Fruit fly (Drosophila melanogaster) whole organism, embryonic: Measurements from ENCODE around the gene rho-5.
A peak's percentile ranks its signal among the peaks of the same experiment; 100 is the strongest.

Experiments used
- CG10543 ChIP-seq: fragments of 200-800 bp; sonication (Bioruptor generic); optimal IDR thresholded peaks from 3 replicates; lab custom pipeline; 2017; ENCODE audit warnings: missing biosample characterization, mild to moderate bottlenecking, missing genetic modification characterization, moderate library complexity
- CG10959 ChIP-seq: fragments of 200-800 bp; sonication (Bioruptor generic); IDR thresholded peaks from 2 replicates; pipeline ENCODE4 v1.3.6; 2022; ENCODE audit warnings: missing biosample characterization, missing genetic modification characterization
- CG11398 ChIP-seq: fragments of 200-800 bp; sonication (Bioruptor generic); optimal IDR thresholded peaks from 2 replicates; lab custom pipeline; 2016; ENCODE audit warnings: missing biosample characterization, missing genetic modification characterization
- CG12155 ChIP-seq: fragments of 200-800 bp; sonication (Bioruptor generic); optimal IDR thresholded peaks from 3 replicates; lab custom pipeline; 2016; ENCODE audit warnings: missing biosample characterization, missing genetic modification characterization
- CG12219 ChIP-seq: fragments of 200-800 bp; sonication (Bioruptor generic); optimal IDR thresholded peaks from 3 replicates; lab custom pipeline; 2018; ENCODE audit warnings: missing biosample characterization, mild to moderate bottlenecking, missing genetic modification characterization
- CG12236 ChIP-seq: fragments of 200-800 bp; sonication (Bioruptor generic); optimal IDR thresholded peaks from 2 replicates; lab custom pipeline; 2016; ENCODE audit warnings: missing biosample characterization, missing genetic modification characterization
- CG13123 ChIP-seq: fragments of 200-800 bp; sonication (Bioruptor generic); optimal IDR thresholded peaks from 2 replicates; lab custom pipeline; 2016; ENCODE audit warnings: missing biosample characterization, missing genetic modification characterization
- CG13296 ChIP-seq: fragments of 200-800 bp; sonication (Bioruptor generic); optimal IDR thresholded peaks from 3 replicates; lab custom pipeline; 2018; ENCODE audit warnings: missing biosample characterization, mild to moderate bottlenecking, missing genetic modification characterization
- CG1603 ChIP-seq: fragments of 200-800 bp; sonication (Bioruptor generic); optimal IDR thresholded peaks from 2 replicates; lab custom pipeline; 2019; ENCODE audit warnings: missing biosample characterization, mild to moderate bottlenecking, missing genetic modification characterization, moderate library complexity
- CG16813 ChIP-seq: fragments of 200-800 bp; sonication (Bioruptor generic); IDR thresholded peaks from 3 replicates; pipeline ENCODE4 v1.3.6; 2022; ENCODE audit warnings: missing biosample characterization, missing genetic modification characterization; ENCODE audit not compliant: partially characterized antibody
- CG17912 ChIP-seq: fragments of 200-800 bp; sonication (Bioruptor generic); optimal IDR thresholded peaks from 2 replicates; lab custom pipeline; 2018; ENCODE audit warnings: missing biosample characterization, mild to moderate bottlenecking, missing genetic modification characterization
- CG32772 ChIP-seq: fragments of 200-800 bp; sonication (Bioruptor generic); IDR thresholded peaks from 2 replicates; pipeline ENCODE4 v1.3.6; 2022; ENCODE audit warnings: missing biosample characterization, missing genetic modification characterization
- CG33213 ChIP-seq: fragments of 200-800 bp; sonication (Bioruptor generic); optimal IDR thresholded peaks from 3 replicates; lab custom pipeline; 2016; ENCODE audit warnings: missing biosample characterization, missing genetic modification characterization
- CG4617 ChIP-seq: fragments of 200-800 bp; sonication (Bioruptor generic); optimal IDR thresholded peaks from 3 replicates; lab custom pipeline; 2016; ENCODE audit warnings: missing biosample characterization, missing genetic modification characterization, borderline replicate concordance
- CG4730 ChIP-seq: fragments of 200-800 bp; sonication (Bioruptor generic); IDR thresholded peaks from 2 replicates; pipeline ENCODE4 v1.3.6; 2022; ENCODE audit warnings: missing biosample characterization, missing genetic modification characterization
- CG5953 ChIP-seq: fragments of 200-800 bp; sonication (Bioruptor generic); IDR thresholded peaks from 2 replicates; pipeline ENCODE4 v1.3.6; 2022; ENCODE audit warnings: missing biosample characterization, missing genetic modification characterization
- CG6254 ChIP-seq: fragments of 200-800 bp; sonication (Bioruptor generic); optimal IDR thresholded peaks from 3 replicates; lab custom pipeline; 2017; ENCODE audit warnings: mild to moderate bottlenecking, missing biosample characterization, missing genetic modification reagents, missing genetic modification characterization
- CG7271 ChIP-seq: fragments of 200-800 bp; sonication (Bioruptor generic); optimal IDR thresholded peaks from 2 replicates; lab custom pipeline; 2018; ENCODE audit warnings: missing biosample characterization, mild to moderate bottlenecking, missing genetic modification characterization, moderate library complexity
- CG7357 ChIP-seq: fragments of 200-800 bp; sonication (Bioruptor generic); IDR thresholded peaks from 3 replicates; pipeline ENCODE4 v1.3.6; 2022; ENCODE audit warnings: missing biosample characterization, missing genetic modification characterization
- CG7928 ChIP-seq: fragments of 200-800 bp; sonication (Bioruptor generic); optimal IDR thresholded peaks from 2 replicates; lab custom pipeline; 2017; ENCODE audit warnings: missing biosample characterization, mild to moderate bottlenecking, missing genetic modification characterization
- CG8089 ChIP-seq: fragments of 200-800 bp; sonication (Bioruptor generic); optimal IDR thresholded peaks from 3 replicates; lab custom pipeline; 2016; ENCODE audit warnings: missing biosample characterization, missing genetic modification characterization
- CG9609 ChIP-seq: fragments of 200-800 bp; sonication (Bioruptor generic); optimal IDR thresholded peaks from 3 replicates; lab custom pipeline; 2016; ENCODE audit warnings: missing biosample characterization, missing genetic modification characterization
- CG9817 ChIP-seq: fragments of 200-800 bp; sonication (Bioruptor generic); optimal IDR thresholded peaks from 2 replicates; lab custom pipeline; 2018; ENCODE audit warnings: missing biosample characterization, mild to moderate bottlenecking, missing genetic modification characterization, moderate library complexity
- Chrac-16 ChIP-seq: fragments of 200-800 bp; sonication (Bioruptor generic); optimal IDR thresholded peaks from 3 replicates; lab custom pipeline; 2016; ENCODE audit warnings: missing biosample characterization, missing genetic modification characterization
- ERR ChIP-seq: fragments of 200-800 bp; sonication (Bioruptor generic); optimal IDR thresholded peaks from 2 replicates; lab custom pipeline; 2016; ENCODE audit warnings: missing biosample characterization, missing genetic modification characterization
- Fer3 ChIP-seq: fragments of 200-800 bp; sonication (Bioruptor generic); optimal IDR thresholded peaks from 2 replicates; lab custom pipeline; 2018; ENCODE audit warnings: missing biosample characterization, mild to moderate bottlenecking, missing genetic modification characterization, moderate library complexity
- HmgD ChIP-seq: fragments of 200-800 bp; sonication (Bioruptor generic); optimal IDR thresholded peaks from 3 replicates; lab custom pipeline; 2016; ENCODE audit warnings: missing biosample characterization, missing genetic modification characterization
- Hr78 ChIP-seq, 2 experiments: fragments of 200-800 bp in 1 of 2; fragments of >200 bp in 1 of 2; sonication (Bioruptor generic) in 1 of 2; optimal IDR thresholded peaks; 2 replicates each; lab custom pipeline; 2017 to 2019; ENCODE audit warnings: missing biosample characterization in 2 of 2, missing genetic modification characterization in 2 of 2, mild to moderate bottlenecking in 1 of 2, moderate library complexity in 1 of 2
- Hsf ChIP-seq: fragments of 200-800 bp; sonication (Bioruptor generic); optimal IDR thresholded peaks from 3 replicates; lab custom pipeline; 2016; ENCODE audit warnings: missing biosample characterization, missing genetic modification characterization
- Mad ChIP-seq: fragments of 200-800 bp; sonication (Bioruptor generic); optimal IDR thresholded peaks from 2 replicates; lab custom pipeline; 2016; ENCODE audit warnings: missing biosample characterization, missing genetic modification characterization
- NFAT ChIP-seq: fragments of 200-800 bp; sonication (Bioruptor generic); IDR thresholded peaks from 2 replicates; pipeline ENCODE4 v1.3.6; 2022; ENCODE audit warnings: missing biosample characterization, missing genetic modification characterization
- Neu2 ChIP-seq: fragments of 200-800 bp; sonication (Bioruptor generic); optimal IDR thresholded peaks from 3 replicates; lab custom pipeline; 2016; ENCODE audit warnings: missing biosample characterization, missing genetic modification characterization, borderline replicate concordance
- Rfx ChIP-seq: fragments of 200-800 bp; sonication (Bioruptor generic); IDR thresholded peaks from 2 replicates; pipeline ENCODE4 v1.3.6; 2022; ENCODE audit warnings: missing biosample characterization, missing genetic modification characterization
- Usf ChIP-seq: fragments of 200-800 bp; sonication (Bioruptor generic); optimal IDR thresholded peaks from 2 replicates; lab custom pipeline; 2017; ENCODE audit warnings: missing genotype, missing biosample characterization, missing genetic modification characterization
- aop ChIP-seq: fragments of 200-800 bp; sonication (Bioruptor generic); IDR thresholded peaks from 2 replicates; pipeline ENCODE4 v1.3.6; 2022; ENCODE audit warnings: missing biosample characterization, missing genetic modification characterization
- bab2 ChIP-seq: fragments of 200-800 bp; sonication (Bioruptor generic); optimal IDR thresholded peaks from 2 replicates; lab custom pipeline; 2016; ENCODE audit warnings: missing biosample characterization, missing genetic modification characterization
- btn ChIP-seq: fragments of 200-800 bp; sonication (Bioruptor generic); optimal IDR thresholded peaks from 2 replicates; lab custom pipeline; 2016; ENCODE audit warnings: missing biosample characterization, missing genetic modification characterization
- dmrt11E ChIP-seq: fragments of 200-800 bp; sonication (Bioruptor generic); optimal IDR thresholded peaks from 3 replicates; lab custom pipeline; 2018; ENCODE audit warnings: missing biosample characterization, mild to moderate bottlenecking, missing genetic modification characterization, moderate library complexity
- fd96Cb ChIP-seq: fragments of 200-800 bp; sonication (Bioruptor generic); optimal IDR thresholded peaks from 2 replicates; lab custom pipeline; 2018; ENCODE audit warnings: missing biosample characterization, mild to moderate bottlenecking, missing genetic modification characterization, moderate library complexity
- gfzf ChIP-seq: fragments of 200-800 bp; sonication (Bioruptor generic); optimal IDR thresholded peaks from 2 replicates; lab custom pipeline; 2016; ENCODE audit warnings: missing biosample characterization, mild to moderate bottlenecking, missing genetic modification characterization, moderate library complexity
- hbn ChIP-seq: fragments of 200-800 bp; sonication (Bioruptor generic); IDR thresholded peaks from 2 replicates; pipeline ENCODE4 v1.3.6; 2022; ENCODE audit warnings: missing biosample characterization, missing genetic modification characterization; ENCODE audit not compliant: partially characterized antibody
- phol ChIP-seq: fragments of 200-800 bp; sonication (Bioruptor generic); optimal IDR thresholded peaks from 3 replicates; lab custom pipeline; 2018; ENCODE audit warnings: missing biosample characterization, mild to moderate bottlenecking, missing genetic modification characterization, moderate library complexity
- pum ChIP-seq: fragments of 200-800 bp; sonication (Bioruptor generic); optimal IDR thresholded peaks from 2 replicates; lab custom pipeline; 2016; ENCODE audit warnings: missing biosample characterization, missing genetic modification characterization
- rib ChIP-seq: fragments of 200-800 bp; sonication (Bioruptor generic); IDR thresholded peaks from 2 replicates; pipeline ENCODE4 v1.3.6; 2022; ENCODE audit warnings: missing biosample characterization, missing genetic modification characterization
- seq ChIP-seq: fragments of 200-800 bp; sonication (Bioruptor generic); IDR thresholded peaks from 2 replicates; pipeline ENCODE4 v1.3.6; 2022; ENCODE audit warnings: missing biosample characterization, missing genetic modification characterization
- sim ChIP-seq: fragments of 200-800 bp; sonication (Bioruptor generic); IDR thresholded peaks from 2 replicates; pipeline ENCODE4 v1.3.6; 2022; ENCODE audit warnings: missing biosample characterization, missing genetic modification characterization
- sima ChIP-seq: fragments of 200-800 bp; sonication (Bioruptor generic); optimal IDR thresholded peaks from 2 replicates; lab custom pipeline; 2016; ENCODE audit warnings: missing biosample characterization, missing genetic modification characterization
- stc ChIP-seq: fragments of 200-800 bp; sonication (Bioruptor generic); IDR thresholded peaks from 2 replicates; pipeline ENCODE4 v1.3.6; 2022; ENCODE audit warnings: missing biosample characterization, missing genetic modification characterization
- tgo ChIP-seq: fragments of 200-800 bp; sonication (Bioruptor generic); IDR thresholded peaks from 3 replicates; pipeline ENCODE4 v1.3.6; 2022; ENCODE audit warnings: missing biosample characterization, missing genetic modification characterization
- trh ChIP-seq: fragments of 200-800 bp; sonication (Bioruptor generic); optimal IDR thresholded peaks from 2 replicates; lab custom pipeline; 2016; ENCODE audit warnings: missing biosample characterization, missing genetic modification characterization

The rho-5 gene

DNA sequence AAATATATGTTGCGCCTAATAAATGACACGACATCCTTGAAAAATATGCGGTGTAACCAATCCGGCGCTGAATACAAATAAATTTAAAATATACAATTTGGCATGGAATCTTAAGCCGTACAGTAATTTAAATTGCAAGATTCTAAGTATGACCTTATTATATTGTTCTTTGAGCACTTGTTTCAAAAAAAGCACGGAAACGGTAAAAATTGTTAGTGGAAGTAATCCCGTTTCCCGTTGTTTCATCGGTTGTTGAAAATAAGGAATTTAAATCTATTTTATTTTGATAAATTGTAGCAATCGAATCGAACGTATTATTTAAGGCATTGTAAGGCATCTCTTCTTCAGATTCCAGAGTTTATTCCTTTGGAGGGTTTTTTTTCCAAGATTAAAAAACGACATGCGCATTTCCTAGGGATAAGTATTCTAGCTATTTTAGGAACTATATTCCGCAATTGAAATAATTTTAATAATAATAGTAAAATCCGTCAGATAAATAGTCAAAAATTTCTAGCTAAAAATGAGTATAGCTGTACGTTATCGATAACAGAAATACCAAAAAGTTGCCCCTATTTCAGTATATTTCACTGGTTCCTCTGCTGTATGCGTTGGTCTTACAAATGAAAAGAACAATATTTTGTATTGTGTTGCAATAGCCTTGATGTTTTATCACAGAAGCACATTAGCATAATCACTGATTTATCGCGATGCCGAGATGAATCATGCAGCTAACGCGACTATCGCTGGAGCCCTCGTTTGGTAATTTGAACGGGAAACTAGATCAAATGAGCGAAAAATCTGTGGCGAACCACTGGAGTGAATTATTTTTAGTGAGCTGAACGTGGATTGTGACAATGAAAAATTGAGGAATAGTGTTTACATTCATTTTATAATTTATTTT, 40.4 kb downstream of the rho-5 start, which contains the start of gene GATAd (continued):
- TF ChIP-seq CG7271 (tag; lab: Kevin White, UChicago) = no peak
- peak; percentile 58 for TF ChIP-seq gfzf (GFP tag; lab: Kevin White, UChicago)
- no peak for TF ChIP-seq CG10959
- no peak for TF ChIP-seq CG6254
- no peak for TF ChIP-seq sima (GFP tag; lab: Kevin White, UChicago)
- TF ChIP-seq Usf = no peak
- TF ChIP-seq stc (GFP tag; lab: Robert Waterston, UW) = no peak
- TF ChIP-seq CG12219 (GFP tag; lab: Kevin White, UChicago) = no peak
- no peak for TF ChIP-seq Mad (GFP tag; lab: Kevin White, UChicago)
- no peak for TF ChIP-seq fd96Cb (tag; lab: Kevin White, UChicago)
- TF ChIP-seq Hsf (GFP tag; lab: Kevin White, UChicago) = no peak
- no peak for TF ChIP-seq CG12236 (GFP tag; lab: Kevin White, UChicago)
- no peak for TF ChIP-seq CG5953 (GFP tag; lab: Robert Waterston, UW)
- TF ChIP-seq CG10543 = peak; percentile 19
- TF ChIP-seq CG1603 = peak; percentile 94
- TF ChIP-seq CG9817 (tag; lab: Kevin White, UChicago) = no peak
- no peak for TF ChIP-seq Hr78 (GFP tag; optimal IDR thresholded peaks at IDR 0.05; lab: Kevin White, UChicago)
- TF ChIP-seq Rfx (GFP tag; lab: Robert Waterston, UW) = no peak
- TF ChIP-seq CG4617 (GFP tag; lab: Kevin White, UChicago) = peak; percentile 77
- no peak for TF ChIP-seq CG33213
- TF ChIP-seq CG11398 (GFP tag; lab: Kevin White, UChicago) = no peak
- TF ChIP-seq NFAT (GFP tag; lab: Robert Waterston, UW) = no peak
- TF ChIP-seq CG17912 (GFP tag; lab: Kevin White, UChicago) = no peak
- TF ChIP-seq pum (GFP tag; lab: Kevin White, UChicago) = no peak
- peak; percentile 88 for TF ChIP-seq CG7928 (GFP tag; lab: Kevin White, UChicago)
- no peak for TF ChIP-seq bab2 (GFP tag; lab: Kevin White, UChicago)
- no peak for TF ChIP-seq CG8089 (GFP tag; lab: Kevin White, UChicago)
- TF ChIP-seq CG7357 (GFP tag; lab: Robert Waterston, UW) = no peak
- TF ChIP-seq HmgD (GFP tag; lab: Kevin White, UChicago) = no peak
- no peak for TF ChIP-seq CG32772
- TF ChIP-seq trh = no peak
- TF ChIP-seq CG4730 (GFP tag; lab: Robert Waterston, UW) = no peak
- no peak for TF ChIP-seq CG12155
- no peak for TF ChIP-seq ERR (GFP tag; lab: Kevin White, UChicago)
- no peak for TF ChIP-seq dmrt11E (tag; lab: Kevin White, UChicago)
- TF ChIP-seq CG16813 (GFP tag; lab: Robert Waterston, UW) = no peak
- no peak for TF ChIP-seq hbn (GFP tag; lab: Robert Waterston, UW)
- TF ChIP-seq sim (GFP tag; lab: Robert Waterston, UW) = no peak
- no peak for TF ChIP-seq Neu2
- TF ChIP-seq Fer3 = no peak
- TF ChIP-seq CG13296 = no peak
- TF ChIP-seq phol = peak; percentile 13
- no peak for TF ChIP-seq btn (GFP tag; lab: Kevin White, UChicago)
- TF ChIP-seq rib = no peak
- TF ChIP-seq Chrac-16 (GFP tag; lab: Kevin White, UChicago) = no peak
- no peak for TF ChIP-seq CG13123 (GFP tag; lab: Kevin White, UChicago)
- TF ChIP-seq tgo = no peak
- TF ChIP-seq seq = no peak
- TF ChIP-seq CG9609 = no peak
- no peak for TF ChIP-seq aop (GFP tag; lab: Robert Waterston, UW)
